Fruit fly (Drosophila melanogaster): Measurements from ENCODE around the gene Ac3.

Ac3 gene

dm6 chr2L:21683768-21684225 lies 51.4 kb downstream of the Ac3 start, which contains the start of gene nolo:
TSS of gene nolo (plus strand) at chr2L:21684106.
- TF ChIP-seq CG6276 (GFP tag; optimal IDR thresholded peaks at IDR 0.05) (peak; percentile 87), Eip93F (GFP tag; optimal IDR thresholded peaks at IDR 0.05) (no peak)

- no peak for TF ChIP-seq CG1621 (tag; optimal IDR thresholded peaks at IDR 0.05)
- TF ChIP-seq salr (GFP tag; optimal IDR thresholded peaks at IDR 0.05), result no peak
- TF ChIP-seq eg (GFP tag; IDR thresholded peaks at IDR 0.05), result no peak
- no peak for TF ChIP-seq CG32006 (GFP tag; optimal IDR thresholded peaks at IDR 0.05)
- no peak for TF ChIP-seq Hr4 (GFP tag; optimal IDR thresholded peaks at IDR 0.05)
- no peak for TF ChIP-seq CG31627 (GFP tag; optimal IDR thresholded peaks at IDR 0.05)
- TF ChIP-seq CG6792 (GFP tag; optimal IDR thresholded peaks at IDR 0.05), result no peak
- TF ChIP-seq CG3032 (tag; optimal IDR thresholded peaks at IDR 0.05), result no peak
- no peak for TF ChIP-seq CG8632 (GFP tag; optimal IDR thresholded peaks at IDR 0.05)
- TF ChIP-seq spab (GFP tag; optimal IDR thresholded peaks at IDR 0.05), result no peak
- TF ChIP-seq Eip75B (GFP tag; optimal IDR thresholded peaks at IDR 0.05), result no peak
- TF ChIP-seq CG9139 (GFP tag; optimal IDR thresholded peaks at IDR 0.05), result no peak
- TF ChIP-seq acj6 (GFP tag; optimal IDR thresholded peaks at IDR 0.05), result no peak
- no peak for TF ChIP-seq CG6808 (GFP tag; optimal IDR thresholded peaks at IDR 0.05)
- no peak for TF ChIP-seq OdsH (GFP tag; optimal IDR thresholded peaks at IDR 0.05)
- TF ChIP-seq CG4318 (GFP tag; optimal IDR thresholded peaks at IDR 0.05), result no peak
- no peak for TF ChIP-seq CG8119 (GFP tag; IDR thresholded peaks at IDR 0.05)
- TF ChIP-seq Blimp-1 (GFP tag; optimal IDR thresholded peaks at IDR 0.05), result no peak
- TF ChIP-seq Ets96B (tag; optimal IDR thresholded peaks at IDR 0.05), result no peak
- no peak for TF ChIP-seq lz (GFP tag; optimal IDR thresholded peaks at IDR 0.05)
Observed at dm6 chr2L:21689368-21689767, 57.0 kb downstream of the Ac3 start.
